Worm (Caenorhabditis elegans) whole organism, young adult: ENCODE measurements around the gene cal-4.

ENCODE experiments used
- B0336.3 ChIP-seq: fragments of 200-800 bp; sonication (Bioruptor generic); IDR thresholded peaks from 2 replicates; pipeline ENCODE4 v1.3.6; 2022; ENCODE audit warnings: missing genetic modification characterization, missing compliant biosample characterization
- D2030.7 ChIP-seq: fragments of 200-800 bp; sonication (Bioruptor generic); IDR thresholded peaks from 2 replicates; pipeline ENCODE4 v1.3.6; 2022; ENCODE audit warnings: missing genetic modification reagents, missing genetic modification characterization, missing compliant biosample characterization
- F33H1.4 ChIP-seq: fragments of 200-800 bp; sonication (Bioruptor generic); IDR thresholded peaks from 2 replicates; pipeline ENCODE4 v1.3.6; 2022; ENCODE audit warnings: missing genetic modification reagents, missing genetic modification characterization, missing compliant biosample characterization
- F49E8.2 ChIP-seq: sonication (generic microtip); optimal IDR thresholded peaks from 3 replicates; lab custom pipeline; 2017; ENCODE audit warnings: missing genetic modification characterization, mild to moderate bottlenecking, missing compliant biosample characterization, antibody characterized with exemption, moderate library complexity; ENCODE audit not compliant: insufficient read depth
- F52B5.7 ChIP-seq: sonication (generic microtip); optimal IDR thresholded peaks from 2 replicates; lab custom pipeline; 2016; ENCODE audit warnings: mild to moderate bottlenecking, missing genetic modification characterization, missing compliant biosample characterization
- F55B11.4 ChIP-seq: sonication (generic microtip); optimal IDR thresholded peaks from 2 replicates; lab custom pipeline; 2016; ENCODE audit warnings: missing compliant biosample characterization, missing genetic modification characterization, borderline replicate concordance; ENCODE audit not compliant: insufficient read depth
- K12H6.12 ChIP-seq: fragments of 200-800 bp; sonication (Bioruptor generic); optimal IDR thresholded peaks from 2 replicates; lab custom pipeline; 2018; ENCODE audit warnings: mild to moderate bottlenecking, missing genetic modification characterization, missing compliant biosample characterization
- Y53F4B.3 ChIP-seq: fragments of 200-800 bp; sonication (Bioruptor generic); IDR thresholded peaks from 2 replicates; pipeline ENCODE4 v1.3.6; 2022; ENCODE audit warnings: missing genetic modification reagents, missing genetic modification characterization, missing compliant biosample characterization
- Y67H2A.10 ChIP-seq: fragments of 200-800 bp; sonication (Bioruptor generic); conservative IDR thresholded peaks from 2 replicates; pipeline ENCODE4 v1.3.6; 2022; ENCODE audit warnings: missing genetic modification reagents, missing genetic modification characterization, missing compliant biosample characterization
- aptf-2 ChIP-seq: fragments of 200-800 bp; sonication (Bioruptor generic); conservative IDR thresholded peaks from 2 replicates; pipeline ENCODE4 v1.3.6; 2022; ENCODE audit warnings: missing genetic modification reagents, missing genetic modification characterization, missing compliant biosample characterization
- atf-7 ChIP-seq: sonication (generic microtip); optimal IDR thresholded peaks from 2 replicates; lab custom pipeline; 2017; ENCODE audit warnings: mild to moderate bottlenecking, missing genetic modification characterization, missing compliant biosample characterization
- bed-2 ChIP-seq: fragments of 200-800 bp; sonication (Bioruptor generic); IDR thresholded peaks from 2 replicates; pipeline ENCODE4 v1.3.6; 2022; ENCODE audit warnings: missing genetic modification reagents, missing genetic modification characterization, missing compliant biosample characterization
- ccch-3 ChIP-seq: fragments of 200-800 bp; sonication (Bioruptor generic); optimal IDR thresholded peaks from 2 replicates; lab custom pipeline; 2018; ENCODE audit warnings: mild to moderate bottlenecking, missing genetic modification characterization, missing compliant biosample characterization
- cebp-1 ChIP-seq, 2 experiments: fragments of 200-800 bp in 1 of 2; sonication (Bioruptor generic) in 1 of 2; sonication (generic microtip) in 1 of 2; IDR thresholded peaks in 1 of 2; optimal IDR thresholded peaks in 1 of 2; 2 replicates each; pipeline versions ENCODE4 v1.3.6 to Lab custom; 2017 to 2022; ENCODE audit warnings: missing compliant biosample characterization in 2 of 2, missing genetic modification characterization in 2 of 2, mild to moderate bottlenecking in 1 of 2, missing genetic modification reagents in 1 of 2, moderate library complexity in 1 of 2
- ceh-100 ChIP-seq: fragments of 200-800 bp; sonication (Bioruptor generic); IDR thresholded peaks from 2 replicates; pipeline ENCODE4 v1.3.6; 2022; ENCODE audit warnings: missing genetic modification reagents, missing genetic modification characterization, missing compliant biosample characterization
- ceh-40 ChIP-seq: fragments of 200-800 bp; sonication (Bioruptor generic); IDR thresholded peaks from 2 replicates; pipeline ENCODE4 v1.3.6; 2022; ENCODE audit warnings: missing genetic modification characterization, missing compliant biosample characterization
- ceh-58 ChIP-seq: fragments of 200-800 bp; sonication (Bioruptor generic); IDR thresholded peaks from 2 replicates; pipeline ENCODE4 v1.3.6; 2022; ENCODE audit warnings: missing genetic modification characterization, missing compliant biosample characterization
- ceh-79 ChIP-seq: sonication (generic microtip); optimal IDR thresholded peaks from 2 replicates; lab custom pipeline; 2017; ENCODE audit warnings: mild to moderate bottlenecking, missing genetic modification characterization, missing compliant biosample characterization
- ceh-91 ChIP-seq: fragments of 200-800 bp; sonication (Bioruptor generic); IDR thresholded peaks from 2 replicates; pipeline ENCODE4 v1.3.6; 2022; ENCODE audit warnings: missing genetic modification reagents, missing genetic modification characterization, missing compliant biosample characterization
- efl-1 ChIP-seq: fragments of 150-350 bp; optimal IDR thresholded peaks from 2 replicates; lab custom pipeline; 2014; ENCODE audit warnings: missing biosample characterization, missing genetic modification reagents, missing genetic modification characterization
- gei-17 ChIP-seq: fragments of 200-800 bp; sonication (Bioruptor generic); optimal IDR thresholded peaks from 2 replicates; lab custom pipeline; 2018; ENCODE audit warnings: mild to moderate bottlenecking, missing genetic modification characterization, missing compliant biosample characterization
- hmg-1.2 ChIP-seq: fragments of 200-800 bp; sonication (Bioruptor generic); IDR thresholded peaks from 2 replicates; pipeline ENCODE4 v1.3.6; 2022; ENCODE audit warnings: missing genetic modification reagents, missing genetic modification characterization, missing compliant biosample characterization
- hsf-1 ChIP-seq: fragments of 200-800 bp; sonication (Bioruptor generic); IDR thresholded peaks from 2 replicates; pipeline ENCODE4 v1.3.6; 2022; ENCODE audit warnings: missing genetic modification reagents, missing genetic modification characterization, missing compliant biosample characterization
- lin-26 ChIP-seq: fragments of 200-800 bp; sonication (Bioruptor generic); IDR thresholded peaks from 2 replicates; pipeline ENCODE4 v1.3.6; 2022; ENCODE audit warnings: missing genetic modification reagents, missing genetic modification characterization, missing compliant biosample characterization
- lsl-1 ChIP-seq: fragments of 200-800 bp; sonication (Bioruptor generic); optimal IDR thresholded peaks from 2 replicates; lab custom pipeline; 2018; ENCODE audit warnings: mild to moderate bottlenecking, missing genetic modification characterization, moderate library complexity, missing compliant biosample characterization
- madf-8 ChIP-seq: fragments of 200-800 bp; sonication (Bioruptor generic); conservative IDR thresholded peaks from 2 replicates; pipeline ENCODE4 v1.3.6; 2022; ENCODE audit warnings: missing genetic modification reagents, missing genetic modification characterization, missing compliant biosample characterization
- mes-4 ChIP-seq: sonication (generic microtip); optimal IDR thresholded peaks from 2 replicates; lab custom pipeline; 2016; ENCODE audit warnings: missing genotype, missing genetic modification characterization, missing compliant biosample characterization
- nfya-2 ChIP-seq: fragments of 200-800 bp; sonication (Bioruptor generic); IDR thresholded peaks from 2 replicates; pipeline ENCODE4 v1.3.6; 2022; ENCODE audit warnings: missing genetic modification reagents, missing genetic modification characterization, missing compliant biosample characterization
- nhr-27 ChIP-seq: fragments of 200-800 bp; sonication (Bioruptor generic); optimal IDR thresholded peaks from 2 replicates; lab custom pipeline; 2018; ENCODE audit warnings: mild to moderate bottlenecking, missing genetic modification characterization, moderate library complexity, missing compliant biosample characterization
- nhr-80 ChIP-seq: sonication (generic microtip); optimal IDR thresholded peaks from 2 replicates; lab custom pipeline; 2016; ENCODE audit warnings: missing genetic modification characterization, missing compliant biosample characterization
- pbrm-1 ChIP-seq: fragments of 200-800 bp; sonication (Bioruptor generic); IDR thresholded peaks from 2 replicates; pipeline ENCODE4 v1.3.6; 2022; ENCODE audit warnings: missing genetic modification reagents, missing genetic modification characterization, missing compliant biosample characterization
- rcor-1 ChIP-seq: fragments of 200-800 bp; sonication (Bioruptor generic); IDR thresholded peaks from 2 replicates; pipeline ENCODE4 v1.3.6; 2022; ENCODE audit warnings: missing genetic modification reagents, missing genetic modification characterization, missing compliant biosample characterization
- rpc-1 ChIP-seq, 2 experiments: fragments of 150-350 bp in 1 of 2; sonication (generic microtip) in 1 of 2; optimal IDR thresholded peaks; 2 replicates each; lab custom pipeline; 2014 to 2018; ENCODE audit warnings: missing biosample characterization in 1 of 2, missing genetic modification characterization in 1 of 2, missing genetic modification reagents in 1 of 2, missing genotype in 1 of 2
- snpc-1.3 ChIP-seq: sonication (generic microtip); optimal IDR thresholded peaks from 2 replicates; lab custom pipeline; 2017; ENCODE audit warnings: missing genetic modification characterization, mild to moderate bottlenecking, missing compliant biosample characterization, antibody characterized with exemption, moderate library complexity, missing genotype, missing genetic modification reagents; ENCODE audit not compliant: insufficient read depth
- snpc-3.4 ChIP-seq: sonication (generic microtip); optimal IDR thresholded peaks from 2 replicates; lab custom pipeline; 2017; ENCODE audit warnings: missing genetic modification characterization, mild to moderate bottlenecking, missing compliant biosample characterization, antibody characterized with exemption, moderate library complexity, missing genotype, missing genetic modification reagents
- snpc-4 ChIP-seq, 5 experiments: fragments of 150-350 bp in 1 of 5; sonication (generic microtip) in 4 of 5; optimal IDR thresholded peaks; 2 replicates each; lab custom pipeline; 2014 to 2018; ENCODE audit warnings: missing genetic modification characterization in 5 of 5, missing biosample characterization in 3 of 5, antibody characterized with exemption in 2 of 5, mild to moderate bottlenecking in 2 of 5, missing compliant biosample characterization in 2 of 5, missing genotype in 2 of 5, moderate library complexity in 2 of 5, missing genetic modification reagents in 1 of 5
- somi-1 ChIP-seq: fragments of 200-800 bp; sonication (Bioruptor generic); optimal IDR thresholded peaks from 2 replicates; lab custom pipeline; 2018; ENCODE audit warnings: mild to moderate bottlenecking, missing genetic modification characterization, missing compliant biosample characterization
- tbx-9 ChIP-seq: sonication (generic microtip); optimal IDR thresholded peaks from 2 replicates; lab custom pipeline; 2016; ENCODE audit warnings: borderline replicate concordance, missing genetic modification characterization, inconsistent platforms, missing compliant biosample characterization
- unc-62 ChIP-seq: fragments of 150-350 bp; optimal IDR thresholded peaks from 2 replicates; lab custom pipeline; 2014; ENCODE audit warnings: missing biosample characterization, missing genetic modification reagents, missing genetic modification characterization
- xnd-1 ChIP-seq: sonication (generic microtip); optimal IDR thresholded peaks from 2 replicates; lab custom pipeline; 2016; ENCODE audit warnings: missing genotype, missing genetic modification reagents, missing genetic modification characterization, missing compliant biosample characterization
- ztf-28 ChIP-seq: fragments of 200-800 bp; sonication (Bioruptor generic); IDR thresholded peaks from 2 replicates; pipeline ENCODE4 v1.3.6; 2022; ENCODE audit warnings: missing genetic modification reagents, missing genetic modification characterization, missing compliant biosample characterization
- ztf-3 ChIP-seq: fragments of 200-800 bp; sonication (Bioruptor generic); optimal IDR thresholded peaks from 2 replicates; lab custom pipeline; 2018; ENCODE audit warnings: mild to moderate bottlenecking, missing genetic modification characterization, missing compliant biosample characterization

cal-4 gene

DNA sequence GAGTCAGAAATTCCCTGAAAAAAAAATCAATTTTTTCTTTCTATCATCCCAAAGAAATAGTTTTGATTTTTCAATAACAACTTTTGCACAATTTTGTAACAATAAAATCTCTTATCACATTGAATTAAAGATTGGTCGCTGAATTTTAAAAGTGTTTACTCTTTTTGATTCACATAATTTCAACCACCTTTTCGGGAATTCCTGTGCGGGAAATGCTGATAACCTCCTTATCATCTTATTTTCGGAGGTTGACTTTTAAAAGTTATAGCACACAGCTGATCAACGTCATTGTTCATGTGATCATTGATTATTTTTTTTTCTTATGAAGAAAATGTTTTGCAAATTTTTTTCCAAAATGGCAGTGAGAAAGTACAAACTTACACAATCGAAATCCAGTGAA is 22.2 kb downstream of the cal-4 start:
- TF ChIP-seq mes-4 (no peak), nhr-80 (tag; lab: Kevin White, UChicago) (peak; percentile 51)

ce11 chrIV:10545038-10545437 is 23.8 kb downstream of the cal-4 start, which contains the start of gene T07G12.5:
Gene T07G12.5, minus strand, starts transcription at chrIV:10545138.
- TF ChIP-seq ccch-3 (GFP tag; lab: Kevin White, UChicago) (no peak), Y53F4B.3 (GFP tag; lab: Robert Waterston, UW) (no peak), F49E8.2 (tag; lab: Kevin White, UChicago) (no peak), nhr-27 (tag; lab: Kevin White, UChicago) (no peak), tbx-9 (tag; lab: Kevin White, UChicago) (no peak), lin-26 (GFP tag; lab: Robert Waterston, UW) (no peak), gei-17 (no peak), atf-7 (tag; lab: Kevin White, UChicago) (no peak), cebp-1 (GFP tag; IDR thresholded peaks at IDR 0.05; lab: Robert Waterston, UW) (no peak), cebp-1 (tag; optimal IDR thresholded peaks at IDR 0.05; lab: Kevin White, UChicago) (no peak), unc-62 (GFP tag; lab: Kevin White, UChicago) (no peak), nfya-2 (GFP tag; lab: Robert Waterston, UW) (no peak), F55B11.4 (tag; lab: Kevin White, UChicago) (no peak), B0336.3 (no peak)

- TF ChIP-seq nfya-2 (GFP tag; lab: Robert Waterston, UW) (no peak), rpc-1 (optimal IDR thresholded peaks at IDR 0.05; lab: Kevin White, UChicago) (no peak), rpc-1 (tag; optimal IDR thresholded peaks at IDR 0.05; lab: Kevin White, UChicago) (no peak), hmg-1.2 (GFP tag; lab: Robert Waterston, UW) (no peak), snpc-4 (GFP tag; optimal IDR thresholded peaks at IDR 0.05; lab: Kevin White, UChicago) (no peak), snpc-4 (tag; optimal IDR thresholded peaks at IDR 0.05; lab: Kevin White, UChicago) (peak in 1 of 4 experiments; percentile 2), ceh-40 (GFP tag; lab: Robert Waterston, UW) (no peak), bed-2 (GFP tag; lab: Robert Waterston, UW) (no peak), hsf-1 (GFP tag; lab: Robert Waterston, UW) (no peak), ceh-91 (0 out of 2 replicates have a peak, but pooled peaks have one; percentile 15), pbrm-1 (GFP tag; lab: Robert Waterston, UW) (no peak), efl-1 (GFP tag; lab: Kevin White, UChicago) (peak; percentile 5), nhr-80 (tag; lab: Kevin White, UChicago) (no peak), ceh-100 (GFP tag; lab: Robert Waterston, UW) (no peak), rcor-1 (peak; percentile 26; the same call in 1 of the 2 replicates), ztf-28 (GFP tag; lab: Robert Waterston, UW) (no peak), mes-4 (no peak), somi-1 (GFP tag; lab: Kevin White, UChicago) (no peak), aptf-2 (no peak), tbx-9 (tag; lab: Kevin White, UChicago) (no peak), xnd-1 (peak; percentile 77), snpc-3.4 (tag; lab: Kevin White, UChicago) (no peak), snpc-1.3 (no peak), F33H1.4 (peak; percentile 83), ceh-58 (GFP tag; lab: Robert Waterston, UW) (no peak), F52B5.7 (tag; lab: Kevin White, UChicago) (no peak), madf-8 (GFP tag; lab: Robert Waterston, UW) (0 out of 2 replicates have a peak, but pooled peaks have one; percentile 24), Y67H2A.10 (GFP tag; lab: Robert Waterston, UW) (no peak), D2030.7 (GFP tag; lab: Robert Waterston, UW) (no peak), K12H6.12 (no peak), ceh-79 (no peak), lsl-1 (GFP tag; lab: Kevin White, UChicago) (peak; percentile 85), ztf-3 (GFP tag; lab: Kevin White, UChicago) (no peak)
Observed at ce11 chrIV:10546589-10547136, 25.5 kb downstream of the cal-4 start, which contains the start of gene zim-1. Gene zim-1, plus strand, starts transcription at chrIV:10547086.
